Worm (Caenorhabditis elegans) whole organism, mixed stage, embryonic: ENCODE results near the gene aakg-3.

Experiments
- M03D4.4 ChIP-seq: sonication (generic microtip); optimal IDR thresholded peaks from 2 replicates; lab custom pipeline; 2017; ENCODE audit warnings: mild to moderate bottlenecking, missing genetic modification characterization, missing compliant biosample characterization
- blmp-1 ChIP-seq: fragments of 150-350 bp; optimal IDR thresholded peaks from 2 replicates; lab custom pipeline; 2014; ENCODE audit warnings: missing biosample characterization, missing genetic modification characterization
- ceh-39 ChIP-seq: fragments of 150-350 bp; optimal IDR thresholded peaks from 2 replicates; lab custom pipeline; 2014; ENCODE audit warnings: missing biosample characterization, missing genetic modification characterization
- ceh-43 ChIP-seq: fragments of 200-800 bp; sonication (Bioruptor generic); optimal IDR thresholded peaks from 2 replicates; lab custom pipeline; 2018; ENCODE audit warnings: mild to moderate bottlenecking, missing genetic modification characterization, moderate library complexity, missing compliant biosample characterization
- ceh-83 ChIP-seq: fragments of 200-800 bp; sonication (Bioruptor generic); optimal IDR thresholded peaks from 2 replicates; lab custom pipeline; 2018; ENCODE audit warnings: mild to moderate bottlenecking, missing genetic modification characterization, missing compliant biosample characterization
- cnd-1 ChIP-seq: fragments of 200-800 bp; sonication (Bioruptor generic); optimal IDR thresholded peaks from 2 replicates; lab custom pipeline; 2018; ENCODE audit warnings: mild to moderate bottlenecking, missing genetic modification characterization, missing compliant biosample characterization
- elt-1 ChIP-seq: sonication (generic microtip); optimal IDR thresholded peaks from 2 replicates; lab custom pipeline; 2017; ENCODE audit warnings: missing genetic modification characterization, mild to moderate bottlenecking, missing compliant biosample characterization, antibody characterized with exemption, moderate library complexity, borderline replicate concordance; ENCODE audit not compliant: insufficient read depth
- elt-3 ChIP-seq: fragments of 150-350 bp; optimal IDR thresholded peaks from 2 replicates; lab custom pipeline; 2014; ENCODE audit warnings: missing biosample characterization, missing genetic modification characterization
- flh-1 ChIP-seq: fragments of 200-800 bp; sonication (Bioruptor generic); optimal IDR thresholded peaks from 2 replicates; lab custom pipeline; 2018; ENCODE audit warnings: mild to moderate bottlenecking, missing genetic modification characterization, moderate library complexity, missing compliant biosample characterization
- ham-2 ChIP-seq: fragments of 200-800 bp; sonication (Bioruptor generic); optimal IDR thresholded peaks from 2 replicates; lab custom pipeline; 2018; ENCODE audit warnings: mild to moderate bottlenecking, missing genetic modification characterization, missing compliant biosample characterization
- hlh-1 ChIP-seq: fragments of 150-350 bp; optimal IDR thresholded peaks from 2 replicates; lab custom pipeline; 2014; ENCODE audit warnings: missing biosample characterization, missing genetic modification reagents, missing genetic modification characterization
- lin-13 ChIP-seq: fragments of 150-350 bp; optimal IDR thresholded peaks from 2 replicates; lab custom pipeline; 2014; ENCODE audit warnings: missing biosample characterization, missing genetic modification characterization
- lin-32 ChIP-seq: fragments of 200-800 bp; sonication (Bioruptor generic); optimal IDR thresholded peaks from 2 replicates; lab custom pipeline; 2018; ENCODE audit warnings: mild to moderate bottlenecking, missing genetic modification characterization, missing compliant biosample characterization
- mab-5 ChIP-seq: fragments of 150-350 bp; optimal IDR thresholded peaks from 2 replicates; lab custom pipeline; 2014; ENCODE audit warnings: missing biosample characterization, missing genetic modification characterization
- mep-1 ChIP-seq: fragments of 150-350 bp; optimal IDR thresholded peaks from 2 replicates; lab custom pipeline; 2017; ENCODE audit warnings: missing biosample characterization, missing genetic modification reagents, missing genetic modification characterization, inconsistent platforms
- mls-2 ChIP-seq: sonication (generic microtip); optimal IDR thresholded peaks from 2 replicates; lab custom pipeline; 2016; ENCODE audit warnings: mild to moderate bottlenecking, missing genetic modification characterization, moderate library complexity, missing compliant biosample characterization
- nhr-12 ChIP-seq: fragments of 150-350 bp; optimal IDR thresholded peaks from 2 replicates; lab custom pipeline; 2014; ENCODE audit warnings: missing biosample characterization, missing genetic modification characterization
- nhr-2 ChIP-seq: fragments of 150-350 bp; optimal IDR thresholded peaks from 2 replicates; lab custom pipeline; 2014; ENCODE audit warnings: missing biosample characterization, missing genetic modification characterization
- nhr-28 ChIP-seq: fragments of 150-350 bp; optimal IDR thresholded peaks from 2 replicates; lab custom pipeline; 2014; ENCODE audit warnings: missing biosample characterization, missing genetic modification characterization
- nhr-76 ChIP-seq: sonication (generic microtip); optimal IDR thresholded peaks from 2 replicates; lab custom pipeline; 2017; ENCODE audit warnings: missing biosample characterization, missing genetic modification characterization
- pha-4 ChIP-seq: fragments of 150-350 bp; optimal IDR thresholded peaks from 2 replicates; lab custom pipeline; 2018; ENCODE audit warnings: missing biosample characterization, missing genetic modification reagents, missing genetic modification characterization
- sem-2 ChIP-seq: fragments of 200-800 bp; sonication (Bioruptor generic); optimal IDR thresholded peaks from 2 replicates; lab custom pipeline; 2018; ENCODE audit warnings: mild to moderate bottlenecking, missing genetic modification characterization, missing compliant biosample characterization
- snpc-4 ChIP-seq: fragments of 150-350 bp; optimal IDR thresholded peaks from 2 replicates; lab custom pipeline; 2014; ENCODE audit warnings: missing biosample characterization, missing genetic modification characterization
- sptf-1 ChIP-seq: sonication (generic microtip); optimal IDR thresholded peaks from 2 replicates; lab custom pipeline; 2017; ENCODE audit warnings: mild to moderate bottlenecking, missing genetic modification characterization, moderate library complexity, missing compliant biosample characterization
- tbx-8 ChIP-seq: fragments of 200-800 bp; sonication (Bioruptor generic); optimal IDR thresholded peaks from 2 replicates; lab custom pipeline; 2018; ENCODE audit warnings: mild to moderate bottlenecking, missing genetic modification characterization, moderate library complexity, missing compliant biosample characterization
- unc-39 ChIP-seq: fragments of 150-350 bp; optimal IDR thresholded peaks from 2 replicates; lab custom pipeline; 2014; ENCODE audit warnings: missing biosample characterization, missing genetic modification characterization
- zip-8 ChIP-seq: fragments of 150-350 bp; optimal IDR thresholded peaks from 2 replicates; lab custom pipeline; 2014; ENCODE audit warnings: missing biosample characterization, missing genetic modification characterization
- ztf-11 ChIP-seq: fragments of 150-350 bp; optimal IDR thresholded peaks from 2 replicates; lab custom pipeline; 2014; ENCODE audit warnings: missing biosample characterization, missing genetic modification characterization

The aakg-3 gene

DNA sequence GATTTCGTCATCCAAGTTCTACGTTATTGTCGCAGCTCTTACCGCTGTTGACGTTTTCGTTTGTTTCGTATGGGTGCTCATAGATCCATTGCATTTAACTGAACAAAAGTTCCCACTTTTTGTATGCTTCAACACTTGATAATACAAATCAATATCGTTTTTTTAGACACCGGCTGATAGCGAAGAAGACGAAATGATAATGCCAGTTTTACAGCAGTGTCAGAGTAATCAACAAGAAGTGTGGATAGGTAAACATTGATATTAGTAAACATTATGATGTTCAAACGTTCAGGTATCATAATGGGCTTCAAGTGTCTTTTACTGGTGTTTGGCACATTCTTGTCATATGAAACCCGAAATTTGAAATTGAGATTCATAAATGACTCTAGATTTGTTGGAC lies 10.0 kb upstream of the aakg-3 start:
- TF ChIP-seq nhr-76 (tag; lab: Kevin White, UChicago) (no peak), blmp-1 (tag; lab: Kevin White, UChicago) (no peak), nhr-28 (tag; lab: Kevin White, UChicago) (no peak), ceh-83 (GFP tag; lab: Kevin White, UChicago) (no peak), mab-5 (tag; lab: Kevin White, UChicago) (no peak), unc-39 (no peak), mep-1 (tag; lab: Kevin White, UChicago) (no peak), snpc-4 (no peak), lin-13 (tag; lab: Kevin White, UChicago) (no peak)

DNA sequence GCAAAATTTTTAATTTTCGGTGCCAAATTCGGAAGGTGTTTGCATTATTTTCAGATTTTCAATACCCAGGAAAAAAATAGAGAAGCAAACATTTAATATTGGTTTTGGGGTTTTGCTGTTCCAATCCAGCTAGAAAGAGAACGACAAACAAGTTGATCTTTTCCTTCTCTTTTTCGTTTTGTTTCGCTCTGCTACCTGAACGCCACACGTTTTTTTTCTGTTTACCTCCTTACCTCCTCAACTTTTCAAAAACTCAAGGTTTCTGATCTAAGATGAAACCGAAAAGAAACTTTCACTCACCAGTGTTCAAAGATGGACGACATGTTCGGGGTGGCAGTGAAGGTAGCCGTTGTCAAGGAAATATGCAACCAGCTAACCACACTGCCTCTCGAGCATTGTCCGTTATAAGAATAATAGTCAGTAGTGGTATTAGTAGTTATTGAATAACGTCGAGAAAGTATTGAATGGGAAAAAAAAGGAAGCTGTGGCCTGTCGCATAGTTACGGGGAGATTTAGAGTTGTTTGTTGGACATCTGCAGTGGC lies 6.7 kb upstream of the aakg-3 start:
- TF ChIP-seq nhr-28 (tag; lab: Kevin White, UChicago) (no peak), mep-1 (tag; lab: Kevin White, UChicago) (no peak), ceh-39 (no peak), M03D4.4 (tag; lab: Kevin White, UChicago) (no peak), sptf-1 (tag; lab: Kevin White, UChicago) (no peak), ceh-43 (GFP tag; lab: Kevin White, UChicago) (no peak), ham-2 (GFP tag; lab: Kevin White, UChicago) (no peak), nhr-12 (tag; lab: Kevin White, UChicago) (no peak), hlh-1 (no peak), zip-8 (tag; lab: Kevin White, UChicago) (no peak), flh-1 (no peak), unc-39 (no peak)

DNA sequence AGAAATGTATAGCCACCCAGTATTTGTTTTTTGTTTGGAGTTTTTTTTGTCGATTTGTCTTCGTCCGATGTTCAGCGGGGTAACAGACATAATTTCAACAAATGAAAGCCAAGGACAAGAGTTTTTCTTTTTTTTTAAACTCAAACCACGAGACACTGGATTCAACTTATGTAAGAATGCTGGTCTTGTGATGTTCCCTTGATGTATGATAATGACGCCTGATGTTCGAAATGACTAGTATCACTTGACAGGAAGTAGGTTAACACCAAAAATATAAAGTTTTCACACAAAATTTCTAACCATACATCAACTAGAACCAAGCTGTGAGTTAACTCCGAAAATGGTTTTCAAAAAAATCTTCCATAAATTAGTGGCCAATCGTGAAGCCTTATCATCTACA lies 6.0 kb upstream of the aakg-3 start:
- TF ChIP-seq nhr-76 (tag; lab: Kevin White, UChicago) (no peak), elt-3 (tag; lab: Kevin White, UChicago) (no peak), ham-2 (GFP tag; lab: Kevin White, UChicago) (no peak), mls-2 (no peak), ceh-83 (GFP tag; lab: Kevin White, UChicago) (no peak), sem-2 (no peak)

DNA sequence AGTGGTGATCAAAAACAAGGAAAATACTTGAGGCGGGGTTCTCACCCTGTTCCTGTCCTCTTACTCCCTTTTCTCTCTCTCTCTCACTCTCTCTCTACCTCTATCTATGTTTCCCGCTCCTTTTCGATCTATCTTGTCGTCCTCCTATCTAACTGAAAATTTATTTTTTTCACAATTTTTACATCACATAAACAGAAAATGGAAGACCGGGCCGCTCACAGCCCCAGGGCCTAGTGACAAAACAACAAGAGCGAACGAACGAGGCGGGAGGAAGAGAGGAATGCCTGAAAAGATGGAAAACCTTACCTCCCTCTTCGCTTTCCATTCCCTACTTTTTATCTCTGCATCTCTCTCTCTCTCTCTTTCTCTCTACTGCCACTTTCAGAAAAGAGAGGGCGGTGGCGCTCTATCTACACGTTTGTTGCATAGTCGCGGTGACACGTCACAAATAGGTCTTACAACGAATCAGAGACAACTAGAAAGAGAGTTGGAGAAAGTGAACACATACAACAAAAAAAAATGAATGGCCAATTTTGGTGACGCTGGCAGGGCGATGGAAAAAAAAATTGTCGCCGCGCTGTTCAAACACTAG lies 5.3 kb upstream of the aakg-3 start:
- TF ChIP-seq sem-2 (no peak), pha-4 (tag; lab: Kevin White, UChicago) (no peak), ztf-11 (tag; lab: Kevin White, UChicago) (no peak), nhr-28 (tag; lab: Kevin White, UChicago) (no peak)

DNA sequence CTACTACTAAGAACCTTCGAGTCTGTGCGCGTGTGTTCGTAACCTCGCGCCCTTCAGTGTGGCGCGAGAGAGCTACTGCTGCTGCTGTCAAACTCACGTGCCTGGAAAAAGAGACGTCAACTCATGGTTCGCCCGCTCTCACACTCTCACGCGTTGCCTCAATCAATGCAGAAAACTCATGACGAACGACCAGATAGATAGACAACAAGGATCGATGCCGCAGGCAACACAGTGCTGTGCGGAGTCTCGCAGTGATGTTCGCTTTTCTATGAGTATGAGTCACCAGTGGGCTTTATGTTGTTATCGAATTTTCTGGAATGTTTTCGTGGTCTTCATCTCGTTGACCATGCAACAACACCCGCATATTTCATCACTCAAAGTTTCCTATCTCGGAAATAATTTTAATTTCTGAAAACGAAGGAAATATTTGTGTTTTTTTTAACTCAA lies 4.7 kb upstream of the aakg-3 start:
- no peak for TF ChIP-seq M03D4.4 (tag; lab: Kevin White, UChicago)
- TF ChIP-seq unc-39: no peak
- no peak for TF ChIP-seq lin-13 (tag; lab: Kevin White, UChicago)
- TF ChIP-seq snpc-4: no peak
- no peak for TF ChIP-seq tbx-8 (GFP tag; lab: Kevin White, UChicago)
- TF ChIP-seq ceh-39: no peak
- no peak for TF ChIP-seq mab-5 (tag; lab: Kevin White, UChicago)
- TF ChIP-seq lin-32 (GFP tag; lab: Kevin White, UChicago): no peak
- no peak for TF ChIP-seq hlh-1
- no peak for TF ChIP-seq blmp-1 (tag; lab: Kevin White, UChicago)
- no peak for TF ChIP-seq elt-1 (tag; lab: Kevin White, UChicago)
- TF ChIP-seq sptf-1 (tag; lab: Kevin White, UChicago): no peak
- TF ChIP-seq ceh-83 (GFP tag; lab: Kevin White, UChicago): no peak
- TF ChIP-seq sem-2: no peak
- no peak for TF ChIP-seq mls-2
- TF ChIP-seq cnd-1 (tag; lab: Kevin White, UChicago): no peak
- TF ChIP-seq zip-8 (tag; lab: Kevin White, UChicago): no peak
- TF ChIP-seq nhr-2: no peak
- TF ChIP-seq elt-3 (tag; lab: Kevin White, UChicago): no peak
- TF ChIP-seq, all 35 proteins: peak for 0
